Worm (Caenorhabditis elegans) whole organism, mixed stage, embryonic: ENCODE data around the gene nstp-10.

Experiments used
- M03D4.4 ChIP-seq: sonication (generic microtip); optimal IDR thresholded peaks from 2 replicates; lab custom pipeline; 2017; ENCODE audit warnings: mild to moderate bottlenecking, missing genetic modification characterization, missing compliant biosample characterization
- bed-3 ChIP-seq: fragments of 200-800 bp; sonication (Bioruptor generic); optimal IDR thresholded peaks from 3 replicates; lab custom pipeline; 2018; ENCODE audit warnings: mild to moderate bottlenecking, missing genetic modification characterization, moderate library complexity, missing compliant biosample characterization
- ceh-39 ChIP-seq: fragments of 150-350 bp; optimal IDR thresholded peaks from 2 replicates; lab custom pipeline; 2014; ENCODE audit warnings: missing biosample characterization, missing genetic modification characterization
- ceh-83 ChIP-seq: fragments of 200-800 bp; sonication (Bioruptor generic); optimal IDR thresholded peaks from 2 replicates; lab custom pipeline; 2018; ENCODE audit warnings: mild to moderate bottlenecking, missing genetic modification characterization, missing compliant biosample characterization
- ces-1 ChIP-seq: fragments of 150-350 bp; optimal IDR thresholded peaks from 2 replicates; lab custom pipeline; 2014; ENCODE audit warnings: missing biosample characterization, missing genetic modification reagents, missing genetic modification characterization
- cnd-1 ChIP-seq: fragments of 200-800 bp; sonication (Bioruptor generic); optimal IDR thresholded peaks from 2 replicates; lab custom pipeline; 2018; ENCODE audit warnings: mild to moderate bottlenecking, missing genetic modification characterization, missing compliant biosample characterization
- drap-1 ChIP-seq: fragments of 200-800 bp; sonication (Bioruptor generic); optimal IDR thresholded peaks from 3 replicates; lab custom pipeline; 2018; ENCODE audit warnings: mild to moderate bottlenecking, missing genetic modification characterization, missing compliant biosample characterization
- elt-1 ChIP-seq: sonication (generic microtip); optimal IDR thresholded peaks from 2 replicates; lab custom pipeline; 2017; ENCODE audit warnings: missing genetic modification characterization, mild to moderate bottlenecking, missing compliant biosample characterization, antibody characterized with exemption, moderate library complexity, borderline replicate concordance; ENCODE audit not compliant: insufficient read depth
- elt-3 ChIP-seq: fragments of 150-350 bp; optimal IDR thresholded peaks from 2 replicates; lab custom pipeline; 2014; ENCODE audit warnings: missing biosample characterization, missing genetic modification characterization
- flh-1 ChIP-seq: fragments of 200-800 bp; sonication (Bioruptor generic); optimal IDR thresholded peaks from 2 replicates; lab custom pipeline; 2018; ENCODE audit warnings: mild to moderate bottlenecking, missing genetic modification characterization, moderate library complexity, missing compliant biosample characterization
- hlh-1 ChIP-seq: fragments of 150-350 bp; optimal IDR thresholded peaks from 2 replicates; lab custom pipeline; 2014; ENCODE audit warnings: missing biosample characterization, missing genetic modification reagents, missing genetic modification characterization
- lin-13 ChIP-seq: fragments of 150-350 bp; optimal IDR thresholded peaks from 2 replicates; lab custom pipeline; 2014; ENCODE audit warnings: missing biosample characterization, missing genetic modification characterization
- lin-32 ChIP-seq: fragments of 200-800 bp; sonication (Bioruptor generic); optimal IDR thresholded peaks from 2 replicates; lab custom pipeline; 2018; ENCODE audit warnings: mild to moderate bottlenecking, missing genetic modification characterization, missing compliant biosample characterization
- lsy-2 ChIP-seq: fragments of 150-350 bp; optimal IDR thresholded peaks from 2 replicates; lab custom pipeline; 2014; ENCODE audit warnings: missing biosample characterization, missing genetic modification characterization
- mab-5 ChIP-seq: fragments of 150-350 bp; optimal IDR thresholded peaks from 2 replicates; lab custom pipeline; 2014; ENCODE audit warnings: missing biosample characterization, missing genetic modification characterization
- mep-1 ChIP-seq: fragments of 150-350 bp; optimal IDR thresholded peaks from 2 replicates; lab custom pipeline; 2017; ENCODE audit warnings: missing biosample characterization, missing genetic modification reagents, missing genetic modification characterization, inconsistent platforms
- mls-2 ChIP-seq: sonication (generic microtip); optimal IDR thresholded peaks from 2 replicates; lab custom pipeline; 2016; ENCODE audit warnings: mild to moderate bottlenecking, missing genetic modification characterization, moderate library complexity, missing compliant biosample characterization
- nhr-12 ChIP-seq: fragments of 150-350 bp; optimal IDR thresholded peaks from 2 replicates; lab custom pipeline; 2014; ENCODE audit warnings: missing biosample characterization, missing genetic modification characterization
- nhr-2 ChIP-seq: fragments of 150-350 bp; optimal IDR thresholded peaks from 2 replicates; lab custom pipeline; 2014; ENCODE audit warnings: missing biosample characterization, missing genetic modification characterization
- nhr-237 ChIP-seq: fragments of 150-350 bp; optimal IDR thresholded peaks from 2 replicates; lab custom pipeline; 2014; ENCODE audit warnings: missing biosample characterization, missing genetic modification characterization
- nhr-28 ChIP-seq: fragments of 150-350 bp; optimal IDR thresholded peaks from 2 replicates; lab custom pipeline; 2014; ENCODE audit warnings: missing biosample characterization, missing genetic modification characterization
- nhr-76 ChIP-seq: sonication (generic microtip); optimal IDR thresholded peaks from 2 replicates; lab custom pipeline; 2017; ENCODE audit warnings: missing biosample characterization, missing genetic modification characterization
- pha-4 ChIP-seq: fragments of 150-350 bp; optimal IDR thresholded peaks from 2 replicates; lab custom pipeline; 2018; ENCODE audit warnings: missing biosample characterization, missing genetic modification reagents, missing genetic modification characterization
- sem-2 ChIP-seq: fragments of 200-800 bp; sonication (Bioruptor generic); optimal IDR thresholded peaks from 2 replicates; lab custom pipeline; 2018; ENCODE audit warnings: mild to moderate bottlenecking, missing genetic modification characterization, missing compliant biosample characterization
- snpc-4 ChIP-seq: fragments of 150-350 bp; optimal IDR thresholded peaks from 2 replicates; lab custom pipeline; 2014; ENCODE audit warnings: missing biosample characterization, missing genetic modification characterization
- sptf-1 ChIP-seq: sonication (generic microtip); optimal IDR thresholded peaks from 2 replicates; lab custom pipeline; 2017; ENCODE audit warnings: mild to moderate bottlenecking, missing genetic modification characterization, moderate library complexity, missing compliant biosample characterization
- unc-39 ChIP-seq: fragments of 150-350 bp; optimal IDR thresholded peaks from 2 replicates; lab custom pipeline; 2014; ENCODE audit warnings: missing biosample characterization, missing genetic modification characterization
- unc-62 ChIP-seq: fragments of 150-350 bp; optimal IDR thresholded peaks from 2 replicates; lab custom pipeline; 2014; ENCODE audit warnings: missing biosample characterization, missing genetic modification reagents, missing genetic modification characterization
- zip-8 ChIP-seq: fragments of 150-350 bp; optimal IDR thresholded peaks from 2 replicates; lab custom pipeline; 2014; ENCODE audit warnings: missing biosample characterization, missing genetic modification characterization
- ztf-11 ChIP-seq: fragments of 150-350 bp; optimal IDR thresholded peaks from 2 replicates; lab custom pipeline; 2014; ENCODE audit warnings: missing biosample characterization, missing genetic modification characterization

nstp-10 gene

DNA sequence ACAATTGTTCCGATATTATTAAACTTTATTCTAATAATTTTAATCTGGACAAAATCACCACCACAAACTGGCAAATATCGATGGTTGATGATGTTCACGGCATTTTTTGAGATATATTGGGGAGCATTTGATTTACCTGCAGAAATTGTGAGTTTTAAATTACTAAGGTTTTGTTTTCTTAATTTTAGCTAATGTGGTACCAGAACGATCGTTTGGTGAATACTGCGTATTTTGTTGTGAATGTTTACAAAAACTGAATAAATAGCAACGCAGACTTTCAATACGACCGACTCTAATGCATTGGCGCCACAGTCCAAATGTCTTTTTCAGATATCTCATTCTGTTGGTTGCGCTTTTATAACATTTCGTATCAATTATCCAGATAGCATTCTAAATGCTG is 27.9 kb downstream of the nstp-10 start:
- TF ChIP-seq ceh-83 (GFP tag; lab: Kevin White, UChicago), result no peak
- no peak for TF ChIP-seq nhr-76 (tag; lab: Kevin White, UChicago)
- TF ChIP-seq cnd-1, result no peak

- TF ChIP-seq unc-39 (no peak), unc-62 (GFP tag; lab: Kevin White, UChicago) (no peak), nhr-12 (no peak), zip-8 (tag; lab: Kevin White, UChicago) (no peak), nhr-28 (tag; lab: Kevin White, UChicago) (no peak), M03D4.4 (tag; lab: Kevin White, UChicago) (no peak), mep-1 (tag; lab: Kevin White, UChicago) (no peak), lin-13 (tag; lab: Kevin White, UChicago) (no peak), nhr-2 (tag; lab: Kevin White, UChicago) (no peak), ces-1 (GFP tag; lab: Kevin White, UChicago) (no peak), elt-1 (tag; lab: Kevin White, UChicago) (no peak), sem-2 (GFP tag; lab: Kevin White, UChicago) (no peak), nhr-237 (tag; lab: Kevin White, UChicago) (no peak), sptf-1 (tag; lab: Kevin White, UChicago) (no peak), elt-3 (tag; lab: Kevin White, UChicago) (no peak), cnd-1 (no peak), drap-1 (GFP tag; lab: Kevin White, UChicago) (no peak), snpc-4 (tag; lab: Kevin White, UChicago) (no peak), mls-2 (no peak), pha-4 (no peak)
- TF ChIP-seq, all 35 proteins: peak for 0
Measured at ce11 chrV:9518832-9519231, 30.8 kb downstream of the nstp-10 start, which contains the start of gene C50F4.8. Gene C50F4.8, minus strand, starts transcription at chrV:9518859.

- no peak for TF ChIP-seq nhr-2 (tag; lab: Kevin White, UChicago)
- no peak for TF ChIP-seq sptf-1 (tag; lab: Kevin White, UChicago)
- TF ChIP-seq sem-2 (GFP tag; lab: Kevin White, UChicago), result no peak
- TF ChIP-seq nhr-237 (tag; lab: Kevin White, UChicago), result no peak
- TF ChIP-seq flh-1 (GFP tag; lab: Kevin White, UChicago), result no peak
- no peak for TF ChIP-seq lin-32 (GFP tag; lab: Kevin White, UChicago)
- TF ChIP-seq unc-62 (GFP tag; lab: Kevin White, UChicago), result no peak
- no peak for TF ChIP-seq ces-1 (GFP tag; lab: Kevin White, UChicago)
- TF ChIP-seq mep-1 (tag; lab: Kevin White, UChicago), result no peak
- TF ChIP-seq ztf-11 (tag; lab: Kevin White, UChicago), result no peak
- TF ChIP-seq unc-39, result no peak
- no peak for TF ChIP-seq ceh-83 (GFP tag; lab: Kevin White, UChicago)
- TF ChIP-seq elt-3 (tag; lab: Kevin White, UChicago), result no peak
- no peak for TF ChIP-seq lsy-2 (tag; lab: Kevin White, UChicago)
- no peak for TF ChIP-seq lin-13 (tag; lab: Kevin White, UChicago)
- TF ChIP-seq nhr-12, result no peak
- TF ChIP-seq pha-4, result no peak
Measured at ce11 chrV:9516280-9516679, 33.4 kb downstream of the nstp-10 start.

DNA sequence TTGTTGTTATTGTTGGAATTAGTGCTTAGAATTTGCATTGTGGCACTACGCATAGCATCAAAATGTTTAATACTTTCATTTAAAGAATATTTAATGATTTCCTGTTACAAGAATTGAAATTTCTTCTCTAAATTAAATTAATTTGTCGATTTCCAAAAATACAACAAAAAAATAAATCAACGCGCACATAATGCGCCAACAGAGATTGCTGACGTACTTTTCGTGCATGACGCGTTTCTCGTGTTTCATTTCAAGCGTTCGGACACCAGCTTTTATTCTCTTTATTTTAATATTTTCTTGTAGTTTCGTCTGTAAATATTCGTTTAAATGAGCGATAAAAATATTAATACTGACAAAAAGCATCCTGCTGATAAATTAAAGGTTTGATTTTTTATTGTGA is 36.0 kb downstream of the nstp-10 start, which contains the start of gene eif-2Bdelta:
TSS of gene eif-2Bdelta (plus strand) at position 235 of the 400 bp plus-strand sequence.
- TF ChIP-seq mep-1 (tag; lab: Kevin White, UChicago) (peak; percentile 48), zip-8 (tag; lab: Kevin White, UChicago) (no peak)

- TF ChIP-seq ceh-39 (tag; lab: Kevin White, UChicago) (no peak), ces-1 (GFP tag; lab: Kevin White, UChicago) (no peak), mab-5 (no peak), elt-3 (tag; lab: Kevin White, UChicago) (no peak), snpc-4 (tag; lab: Kevin White, UChicago) (no peak), bed-3 (GFP tag; lab: Kevin White, UChicago) (no peak), nhr-28 (tag; lab: Kevin White, UChicago) (no peak), nhr-237 (tag; lab: Kevin White, UChicago) (no peak), nhr-2 (tag; lab: Kevin White, UChicago) (no peak), hlh-1 (tag; lab: Kevin White, UChicago) (no peak), ceh-83 (GFP tag; lab: Kevin White, UChicago) (no peak), elt-1 (tag; lab: Kevin White, UChicago) (no peak), zip-8 (tag; lab: Kevin White, UChicago) (no peak), drap-1 (GFP tag; lab: Kevin White, UChicago) (no peak), mep-1 (tag; lab: Kevin White, UChicago) (no peak), M03D4.4 (tag; lab: Kevin White, UChicago) (no peak), unc-39 (no peak), ztf-11 (tag; lab: Kevin White, UChicago) (no peak)
- TF ChIP-seq, all 35 proteins: peak for 0
Measured at ce11 chrV:9509597-9509996, 40.0 kb downstream of the nstp-10 start.
